Fruit fly (Drosophila melanogaster) whole organism, embryonic: ENCODE measurements around the gene CG5386.
A peak's percentile ranks its signal among the peaks of the same experiment; 100 is the strongest.

Experiments
- B-H2 ChIP-seq: fragments of 200-800 bp; sonication (Bioruptor generic); optimal IDR thresholded peaks from 2 replicates; lab custom pipeline; 2018; ENCODE audit warnings: missing biosample characterization, mild to moderate bottlenecking, missing genetic modification characterization
- BtbVII ChIP-seq: fragments of 200-800 bp; sonication (Bioruptor generic); optimal IDR thresholded peaks from 3 replicates; lab custom pipeline; 2017; ENCODE audit warnings: missing biosample characterization, mild to moderate bottlenecking, missing genetic modification characterization
- CG11085 ChIP-seq: fragments of 200-800 bp; sonication (Bioruptor generic); IDR thresholded peaks from 2 replicates; pipeline ENCODE4 v1.3.6; 2022; ENCODE audit warnings: missing biosample characterization, missing genetic modification characterization
- CG11247 ChIP-seq: fragments of 200-800 bp; sonication (Bioruptor generic); IDR thresholded peaks from 2 replicates; pipeline ENCODE4 v1.3.6; 2022; ENCODE audit warnings: missing biosample characterization, missing genetic modification characterization
- CG11456 ChIP-seq: fragments of 200-800 bp; sonication (Bioruptor generic); IDR thresholded peaks from 3 replicates; pipeline ENCODE4 v1.3.6; 2022; ENCODE audit warnings: missing biosample characterization, missing genetic modification characterization
- CG12236 ChIP-seq: fragments of 200-800 bp; sonication (Bioruptor generic); optimal IDR thresholded peaks from 2 replicates; lab custom pipeline; 2016; ENCODE audit warnings: missing biosample characterization, missing genetic modification characterization
- CG1529 ChIP-seq: fragments of 200-800 bp; sonication (Bioruptor generic); optimal IDR thresholded peaks from 3 replicates; lab custom pipeline; 2018; ENCODE audit warnings: missing biosample characterization, missing genetic modification characterization
- CG18011 ChIP-seq: fragments of 200-800 bp; sonication (Bioruptor generic); optimal IDR thresholded peaks from 2 replicates; lab custom pipeline; 2017; ENCODE audit warnings: missing biosample characterization, missing genetic modification characterization, mild to moderate bottlenecking, moderate library complexity, missing genotype
- CG1832 ChIP-seq: fragments of 200-800 bp; sonication (Bioruptor generic); optimal IDR thresholded peaks from 2 replicates; lab custom pipeline; 2017; ENCODE audit warnings: missing biosample characterization, mild to moderate bottlenecking, missing genetic modification characterization, inconsistent platforms
- CG30403 ChIP-seq: fragments of 200-800 bp; sonication (Bioruptor generic); optimal IDR thresholded peaks from 3 replicates; lab custom pipeline; 2016; ENCODE audit warnings: missing biosample characterization, missing genetic modification characterization
- CG32532 ChIP-seq: fragments of 200-800 bp; sonication (Bioruptor generic); IDR thresholded peaks from 2 replicates; pipeline ENCODE4 v1.3.6; 2022; ENCODE audit warnings: missing biosample characterization, missing genetic modification characterization
- CG34376 ChIP-seq: fragments of 200-800 bp; sonication (Bioruptor generic); optimal IDR thresholded peaks from 2 replicates; lab custom pipeline; 2018; ENCODE audit warnings: missing biosample characterization, mild to moderate bottlenecking, missing genetic modification characterization
- CG6654 ChIP-seq: fragments of 200-800 bp; sonication (Bioruptor generic); optimal IDR thresholded peaks from 2 replicates; lab custom pipeline; 2017; ENCODE audit warnings: missing biosample characterization, mild to moderate bottlenecking, missing genetic modification characterization
- CG8359 ChIP-seq: fragments of 200-800 bp; sonication (Bioruptor generic); optimal IDR thresholded peaks from 2 replicates; lab custom pipeline; 2017; ENCODE audit warnings: missing biosample characterization, mild to moderate bottlenecking, missing genetic modification characterization, borderline replicate concordance
- CG8944 ChIP-seq: fragments of 200-800 bp; sonication (Bioruptor generic); optimal IDR thresholded peaks from 3 replicates; lab custom pipeline; 2016; ENCODE audit warnings: missing biosample characterization, missing genetic modification characterization
- CG9727 ChIP-seq: fragments of 200-800 bp; sonication (Bioruptor generic); optimal IDR thresholded peaks from 3 replicates; lab custom pipeline; 2017; ENCODE audit warnings: missing biosample characterization, mild to moderate bottlenecking, missing genetic modification characterization
- D19A ChIP-seq: fragments of 200-800 bp; optimal IDR thresholded peaks from 3 replicates; lab custom pipeline; 2019; ENCODE audit warnings: missing biosample characterization, mild to moderate bottlenecking, missing genetic modification characterization, moderate library complexity
- Dbx ChIP-seq: fragments of 200-800 bp; sonication (Bioruptor generic); IDR thresholded peaks from 3 replicates; pipeline ENCODE4 v1.3.6; 2022; ENCODE audit warnings: missing biosample characterization, missing genetic modification characterization
- Dp ChIP-seq: fragments of 200-800 bp; sonication (Bioruptor generic); optimal IDR thresholded peaks from 2 replicates; lab custom pipeline; 2018; ENCODE audit warnings: missing biosample characterization, mild to moderate bottlenecking, missing genetic modification characterization, moderate library complexity
- ERR ChIP-seq: fragments of 200-800 bp; sonication (Bioruptor generic); optimal IDR thresholded peaks from 2 replicates; lab custom pipeline; 2016; ENCODE audit warnings: missing biosample characterization, missing genetic modification characterization
- Ets65A ChIP-seq: fragments of 200-800 bp; sonication (Bioruptor generic); peaks from one replicate; lab custom pipeline; 2016; ENCODE audit warnings: missing biosample characterization, missing genetic modification characterization
- Hmr ChIP-seq: fragments of 200-800 bp; sonication (Bioruptor generic); optimal IDR thresholded peaks from 3 replicates; lab custom pipeline; 2017; ENCODE audit warnings: mild to moderate bottlenecking, missing biosample characterization, missing genetic modification reagents, missing genetic modification characterization
- MESR4 ChIP-seq: fragments of 200-800 bp; sonication (Bioruptor generic); optimal IDR thresholded peaks from 2 replicates; lab custom pipeline; 2018; ENCODE audit warnings: missing biosample characterization, mild to moderate bottlenecking, missing genetic modification characterization, moderate library complexity
- MTF-1 ChIP-seq: fragments of 200-800 bp; sonication (Bioruptor generic); optimal IDR thresholded peaks from 2 replicates; lab custom pipeline; 2018; ENCODE audit warnings: missing biosample characterization, mild to moderate bottlenecking, missing genetic modification characterization, borderline replicate concordance
- Max ChIP-seq: fragments of 200-800 bp; sonication (Bioruptor generic); optimal IDR thresholded peaks from 2 replicates; lab custom pipeline; 2016; ENCODE audit warnings: missing biosample characterization, mild to moderate bottlenecking, missing genetic modification characterization
- NC2β ChIP-seq: fragments of 200-800 bp; sonication (Bioruptor generic); optimal IDR thresholded peaks from 2 replicates; lab custom pipeline; 2016; ENCODE audit warnings: missing biosample characterization, missing genetic modification characterization
- Nf-YA ChIP-seq: fragments of 200-800 bp; sonication (Bioruptor generic); IDR thresholded peaks from 2 replicates; pipeline ENCODE4 v1.3.6; 2022; ENCODE audit warnings: missing biosample characterization, missing genetic modification characterization
- Nf-YC ChIP-seq: fragments of 200-800 bp; optimal IDR thresholded peaks from 3 replicates; lab custom pipeline; 2019; ENCODE audit warnings: missing biosample characterization, mild to moderate bottlenecking, missing genetic modification characterization, moderate library complexity
- Oaz ChIP-seq: fragments of 200-800 bp; sonication (Bioruptor generic); IDR thresholded peaks from 2 replicates; pipeline ENCODE4 v1.3.6; 2022; ENCODE audit warnings: missing biosample characterization, missing genetic modification characterization
- cad ChIP-seq: fragments of >200 bp; optimal IDR thresholded peaks from 2 replicates; lab custom pipeline; 2017; ENCODE audit warnings: missing biosample characterization, missing genetic modification characterization
- chif ChIP-seq, 2 experiments: fragments of 200-800 bp; sonication (Bioruptor generic); optimal IDR thresholded peaks; 3 replicates each; lab custom pipeline; 2016; ENCODE audit warnings: missing biosample characterization in 2 of 2, missing genetic modification characterization in 2 of 2
- emc ChIP-seq: fragments of 200-800 bp; sonication (Bioruptor generic); optimal IDR thresholded peaks from 2 replicates; lab custom pipeline; 2016; ENCODE audit warnings: missing biosample characterization, missing genetic modification characterization
- inv ChIP-seq: fragments of 200-800 bp; sonication (Bioruptor generic); IDR thresholded peaks from 2 replicates; pipeline ENCODE4 v1.3.6; 2022; ENCODE audit warnings: missing biosample characterization, missing genetic modification characterization; ENCODE audit not compliant: partially characterized antibody
- jing ChIP-seq: fragments of 200-800 bp; sonication (Bioruptor generic); optimal IDR thresholded peaks from 2 replicates; lab custom pipeline; 2018; ENCODE audit warnings: missing biosample characterization, mild to moderate bottlenecking, missing genetic modification characterization
- kah ChIP-seq: fragments of 200-800 bp; sonication (Bioruptor generic); optimal IDR thresholded peaks from 2 replicates; lab custom pipeline; 2018; ENCODE audit warnings: missing biosample characterization, mild to moderate bottlenecking, missing genetic modification characterization
- lbe ChIP-seq: fragments of 200-800 bp; sonication (Bioruptor generic); optimal IDR thresholded peaks from 2 replicates; lab custom pipeline; 2016; ENCODE audit warnings: missing biosample characterization, mild to moderate bottlenecking, missing genetic modification characterization
- lilli ChIP-seq: fragments of 200-800 bp; sonication (Bioruptor generic); optimal IDR thresholded peaks from 3 replicates; lab custom pipeline; 2016; ENCODE audit warnings: missing biosample characterization, missing genetic modification characterization
- mirr ChIP-seq: fragments of 200-800 bp; sonication (Bioruptor generic); optimal IDR thresholded peaks from 3 replicates; lab custom pipeline; 2018; ENCODE audit warnings: missing biosample characterization, mild to moderate bottlenecking, missing genetic modification characterization
- pfk ChIP-seq: fragments of 200-800 bp; sonication (Bioruptor generic); optimal IDR thresholded peaks from 2 replicates; lab custom pipeline; 2018; ENCODE audit warnings: missing biosample characterization, mild to moderate bottlenecking, missing genetic modification characterization, moderate library complexity
- pho ChIP-seq: fragments of 200-800 bp; sonication (Bioruptor generic); optimal IDR thresholded peaks from 2 replicates; lab custom pipeline; 2016; ENCODE audit warnings: missing biosample characterization, missing genetic modification characterization
- run ChIP-seq: fragments of 200-800 bp; sonication (Bioruptor generic); optimal IDR thresholded peaks from 3 replicates; lab custom pipeline; 2018; ENCODE audit warnings: missing biosample characterization, mild to moderate bottlenecking, missing genetic modification characterization
- zfh1 ChIP-seq: fragments of 200-800 bp; sonication (Bioruptor generic); IDR thresholded peaks from 3 replicates; pipeline ENCODE4 v1.3.6; 2022; ENCODE audit warnings: missing biosample characterization, missing genetic modification characterization

The CG5386 gene

DNA sequence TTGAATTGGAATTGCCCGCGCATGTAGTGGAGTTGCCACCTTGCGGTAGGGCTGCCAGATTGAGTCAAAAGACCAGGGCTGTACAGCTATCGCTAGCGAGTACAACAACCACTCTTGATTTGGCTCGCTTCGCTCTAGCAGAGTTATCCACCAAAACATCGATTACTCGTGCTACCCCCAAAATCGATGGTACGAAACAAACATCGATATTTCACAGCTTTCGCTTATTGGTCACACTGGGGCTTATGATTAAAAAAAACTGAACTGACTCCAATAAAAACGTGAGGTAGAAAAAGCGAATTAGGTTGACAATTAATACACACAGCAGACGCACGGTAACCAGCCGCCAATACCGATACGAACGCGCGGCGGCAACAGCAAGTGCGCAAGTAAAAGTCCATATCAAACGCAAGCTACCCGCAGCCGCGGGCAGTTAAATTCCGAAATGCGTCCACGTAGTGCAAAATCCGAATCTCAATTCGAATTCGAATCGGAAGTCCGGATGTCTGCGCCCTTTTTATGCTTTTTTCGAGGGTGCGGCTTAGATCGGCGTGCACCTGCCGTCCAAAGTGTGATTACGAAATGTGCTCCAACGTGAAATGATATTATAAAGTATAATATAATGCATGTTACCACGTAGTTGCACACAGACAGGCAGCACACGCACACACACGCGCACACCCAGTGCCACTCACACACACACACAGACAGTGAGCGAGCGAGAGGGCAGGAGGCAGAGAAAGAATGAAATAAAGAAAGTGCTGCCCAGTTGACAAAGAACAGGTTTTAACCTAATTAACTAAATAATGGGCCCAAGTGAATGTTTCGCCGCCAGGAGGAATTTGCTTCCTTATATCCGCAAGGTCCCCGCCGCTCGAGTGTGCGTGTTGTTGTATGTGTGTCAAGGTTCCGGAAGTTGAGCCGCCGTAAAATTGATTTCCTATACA is 14.7 kb upstream of the CG5386 start, which contains the start of gene Sar1 (continued):
- TF ChIP-seq CG11247 (GFP tag; lab: Robert Waterston, UW) (no peak), CG8944 (GFP tag; lab: Kevin White, UChicago) (peak; percentile 43), Max (no peak), CG11456 (GFP tag; lab: Robert Waterston, UW) (peak; percentile 69; the same call in 2 of the 3 replicates), CG12236 (GFP tag; lab: Kevin White, UChicago) (no peak), CG32532 (GFP tag; lab: Robert Waterston, UW) (0 out of 2 replicates have a peak, but pooled peaks have one; percentile 9), Dp (peak; percentile 100), MTF-1 (no peak), CG6654 (no peak), D19A (tag; lab: Kevin White, UChicago) (no peak), Nf-YA (GFP tag; lab: Robert Waterston, UW) (no peak), ERR (GFP tag; lab: Kevin White, UChicago) (peak; percentile 46), pfk (no peak), lilli (GFP tag; lab: Kevin White, UChicago) (peak; percentile 42), inv (peak; percentile 89), jing (no peak), chif (GFP tag; optimal IDR thresholded peaks at IDR 0.05; lab: Kevin White, UChicago) (peak; percentile 0 to 46), zfh1 (GFP tag; lab: Robert Waterston, UW) (peak; percentile 23; the same call in 1 of the 3 replicates), Hmr (GFP tag; lab: Kevin White, UChicago) (peak; percentile 86), emc (GFP tag; lab: Kevin White, UChicago) (peak; percentile 15), NC2β (GFP tag; lab: Kevin White, UChicago) (peak; percentile 50), Nf-YC (no peak), CG30403 (peak; percentile 6)

DNA sequence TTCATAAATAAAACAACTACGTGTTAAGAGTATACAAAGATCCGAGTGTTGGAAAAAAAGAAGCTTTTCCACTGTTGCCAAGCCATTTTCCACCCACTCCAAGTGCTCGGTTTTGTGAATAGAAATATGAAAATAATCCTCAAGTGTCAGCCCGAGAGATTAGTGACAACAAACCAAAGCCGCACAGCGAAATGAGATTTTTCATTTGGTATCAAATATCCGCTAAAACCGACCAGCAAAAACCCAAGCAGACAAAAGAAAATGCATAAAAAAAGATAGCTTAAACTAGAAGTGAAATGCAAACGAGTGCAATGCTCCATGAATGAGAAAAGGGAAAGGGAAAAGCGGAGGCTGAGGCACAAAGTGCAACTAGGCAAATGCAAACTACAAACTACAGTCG is 9.3 kb upstream of the CG5386 start, which contains the start of gene rdhB:
Gene rdhB, plus strand, starts transcription at position 301 of the 400 bp plus-strand sequence.
- no peak for TF ChIP-seq B-H2 (GFP tag; lab: Kevin White, UChicago)
- no peak for TF ChIP-seq lbe (GFP tag; lab: Kevin White, UChicago)
- no peak for TF ChIP-seq pho (GFP tag; lab: Kevin White, UChicago)
- TF ChIP-seq mirr (GFP tag; lab: Kevin White, UChicago) = no peak
- no peak for TF ChIP-seq Dbx (GFP tag; lab: Robert Waterston, UW)
- no peak for TF ChIP-seq CG34376 (GFP tag; lab: Kevin White, UChicago)
- no peak for TF ChIP-seq CG11085 (GFP tag; lab: Robert Waterston, UW)
- no peak for TF ChIP-seq BtbVII (GFP tag; lab: Kevin White, UChicago)
- TF ChIP-seq CG1832 (GFP tag; lab: Kevin White, UChicago) = no peak
- no peak for TF ChIP-seq run

DNA sequence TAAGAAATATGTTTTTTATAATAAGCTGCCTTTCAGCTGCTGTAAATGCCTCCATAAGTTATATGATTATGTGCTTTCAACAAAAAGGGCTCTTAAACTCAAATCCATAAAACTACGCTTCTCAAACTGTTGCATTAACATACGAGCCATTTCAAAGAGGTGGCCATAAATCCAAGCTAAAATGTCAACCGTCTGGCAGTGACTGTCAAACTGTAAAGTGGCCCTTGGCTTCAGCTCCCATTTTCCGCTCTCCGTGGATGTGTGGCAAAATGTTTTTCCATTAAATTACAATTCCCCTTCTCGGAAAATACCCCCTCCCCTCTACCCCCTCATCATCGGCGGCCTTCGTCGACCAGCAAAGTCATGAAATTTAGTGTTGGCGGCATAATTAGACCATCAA is 657 bp upstream of the CG5386 start:
- no peak for TF ChIP-seq CG9727 (GFP tag; lab: Kevin White, UChicago)
- TF ChIP-seq Oaz (GFP tag; lab: Robert Waterston, UW) = no peak
- peak; percentile 88 for TF ChIP-seq CG6654
- TF ChIP-seq CG1529 (GFP tag; lab: Kevin White, UChicago) = no peak
- no peak for TF ChIP-seq CG18011 (GFP tag; lab: Kevin White, UChicago)
- TF ChIP-seq Ets65A (GFP tag; lab: Kevin White, UChicago) = peak; percentile 33
- no peak for TF ChIP-seq MESR4 (GFP tag; lab: Kevin White, UChicago)
- peak; percentile 59 for TF ChIP-seq cad (GFP tag; lab: Kevin White, UChicago)
- TF ChIP-seq kah (GFP tag; lab: Kevin White, UChicago) = no peak
- no peak for TF ChIP-seq CG8359 (GFP tag; lab: Kevin White, UChicago)
